Fruit fly (Drosophila melanogaster): ENCODE measurements around the gene RpS19b.

Gene RpS19b

dm6 chr3R:23933430-23933683 is at the start of gene RpS19b:
Gene RpS19b, minus strand, starts transcription at chr3R:23933530.
- no peak for TF ChIP-seq sr (GFP tag; IDR thresholded peaks at IDR 0.05)
- no peak for TF ChIP-seq gcm2 (GFP tag; optimal IDR thresholded peaks at IDR 0.05)
- no peak for TF ChIP-seq E2f1 (GFP tag; IDR thresholded peaks at IDR 0.05)
- no peak for TF ChIP-seq Awh (GFP tag; IDR thresholded peaks at IDR 0.05)
- TF ChIP-seq CG11456 (GFP tag; IDR thresholded peaks at IDR 0.05), result no peak
- TF ChIP-seq CG17186 (GFP tag; optimal IDR thresholded peaks at IDR 0.05), result no peak
- TF ChIP-seq ap (GFP tag; IDR thresholded peaks at IDR 0.05), result no peak
- no peak for TF ChIP-seq tna (GFP tag; IDR thresholded peaks at IDR 0.05; ENCODE audit: partially characterized antibody)
- no peak for TF ChIP-seq Kr (GFP tag; optimal IDR thresholded peaks at IDR 0.05)
- TF ChIP-seq sna (GFP tag; IDR thresholded peaks at IDR 0.05; ENCODE audit: partially characterized antibody), result no peak
- no peak for TF ChIP-seq usp (GFP tag; optimal IDR thresholded peaks at IDR 0.05)
- TF ChIP-seq z (GFP tag; IDR thresholded peaks at IDR 0.05), result no peak
- no peak for TF ChIP-seq Asciz (GFP tag; optimal IDR thresholded peaks at IDR 0.05)
- no peak for TF ChIP-seq BEAF-32 (GFP tag; optimal IDR thresholded peaks at IDR 0.05)

DNA sequence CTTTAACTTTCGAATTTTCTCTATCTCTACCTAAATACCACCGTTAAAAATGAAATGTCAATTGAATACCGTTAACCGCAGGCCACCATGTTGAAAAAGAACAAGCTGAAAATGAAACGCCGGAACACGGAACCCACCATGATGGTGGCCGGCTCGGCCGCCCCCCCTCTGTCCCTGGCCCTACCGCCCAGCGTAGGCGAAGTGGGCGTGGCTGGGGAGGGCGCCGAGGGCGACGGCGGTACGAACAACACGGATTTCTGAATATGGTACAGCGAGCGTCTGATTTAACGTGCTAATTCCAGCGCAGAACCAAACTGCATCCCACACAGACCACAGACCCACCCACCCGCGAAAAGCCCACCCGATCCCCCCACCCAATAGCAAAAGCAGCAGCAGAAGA is 48.3 kb upstream of the RpS19b start:
- TF ChIP-seq Hr39 (optimal IDR thresholded peaks at IDR 0.05) (peak; percentile 42), hb (GFP tag; IDR thresholded peaks at IDR 0.05; ENCODE audit: partially characterized antibody) (peak; percentile 21; the same call in 1 of the 3 replicates), grn (GFP tag; optimal IDR thresholded peaks at IDR 0.05) (no peak), CG12942 (GFP tag; optimal IDR thresholded peaks at IDR 0.05) (no peak), CG6791 (GFP tag; IDR thresholded peaks at IDR 0.05; ENCODE audit: partially characterized antibody) (0 out of 3 replicates have a peak, but pooled peaks have one; percentile 7)

- TF ChIP-seq CG10147 (GFP tag; optimal IDR thresholded peaks at IDR 0.05) (no peak), CG6791 (GFP tag; IDR thresholded peaks at IDR 0.05; ENCODE audit: partially characterized antibody) (no peak), H2.0 (GFP tag; IDR thresholded peaks at IDR 0.05) (no peak), slbo (GFP tag; IDR thresholded peaks at IDR 0.05) (no peak), CG16815 (GFP tag; optimal IDR thresholded peaks at IDR 0.05) (no peak), CG11456 (GFP tag; IDR thresholded peaks at IDR 0.05) (peak; percentile 62; the same call in 1 of the 3 replicates), Doc2 (GFP tag; IDR thresholded peaks at IDR 0.05) (0 out of 2 replicates have a peak, but pooled peaks have one; percentile 20), Antp (GFP tag; optimal IDR thresholded peaks at IDR 0.05) (no peak), mam (GFP tag; optimal IDR thresholded peaks at IDR 0.05) (no peak), Med (GFP tag) (peak; percentile 56), CG10321 (GFP tag; IDR thresholded peaks at IDR 0.05) (peak; percentile 56), CG3281 (GFP tag; optimal IDR thresholded peaks at IDR 0.05) (no peak), ash1 (GFP tag; optimal IDR thresholded peaks at IDR 0.05) (no peak), CG10431 (GFP tag; optimal IDR thresholded peaks at IDR 0.05) (no peak), maf-S (GFP tag; optimal IDR thresholded peaks at IDR 0.05) (no peak), org-1 (GFP tag; optimal IDR thresholded peaks at IDR 0.05) (no peak), gce (GFP tag; IDR thresholded peaks at IDR 0.05) (no peak), crol (GFP tag; IDR thresholded peaks at IDR 0.05) (peak; percentile 68), CG3995 (GFP tag; optimal IDR thresholded peaks at IDR 0.05) (no peak), jigr1 (GFP tag; IDR thresholded peaks at IDR 0.05) (no peak)
Measured at dm6 chr3R:23971764-23972163, 38.4 kb upstream of the RpS19b start.

DNA sequence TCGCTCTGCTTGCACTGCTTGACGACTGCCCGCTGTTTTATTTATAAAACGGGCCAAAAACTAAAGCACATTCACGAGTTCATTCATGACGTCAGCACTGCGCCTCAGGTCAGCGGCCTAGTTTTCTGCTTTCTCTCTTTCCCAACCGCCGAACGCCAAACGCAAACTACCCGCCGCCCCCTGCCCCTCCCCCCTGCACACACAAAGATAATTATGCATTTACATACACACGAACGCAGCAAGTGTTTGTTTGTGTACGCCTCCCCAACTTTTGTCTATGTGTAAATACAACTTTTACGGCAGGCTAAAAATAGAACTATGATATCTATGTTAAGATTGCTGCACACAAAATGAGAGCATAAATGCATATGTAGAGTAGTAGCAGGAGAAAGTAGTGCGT is 37.9 kb upstream of the RpS19b start:
- no peak for TF ChIP-seq dati (GFP tag; IDR thresholded peaks at IDR 0.05)
- peak; percentile 34 for TF ChIP-seq Blimp-1 (GFP tag; optimal IDR thresholded peaks at IDR 0.05)
- TF ChIP-seq MTF-1 (GFP tag; optimal IDR thresholded peaks at IDR 0.05; ENCODE audit: borderline replicate concordance), result peak; percentile 11
- TF ChIP-seq fd64A (GFP tag; optimal IDR thresholded peaks at IDR 0.05), result peak; percentile 11
- TF ChIP-seq crol (GFP tag; IDR thresholded peaks at IDR 0.05), result peak; percentile 81
- peak; percentile 60 for TF ChIP-seq cg (GFP tag; optimal IDR thresholded peaks at IDR 0.05)
- peak; percentile 89 for TF ChIP-seq CG31365 (tag; optimal IDR thresholded peaks at IDR 0.05)
- no peak for TF ChIP-seq Antp (GFP tag; optimal IDR thresholded peaks at IDR 0.05)
- peak; percentile 51; the same call in 1 of the 3 replicates for TF ChIP-seq ci (GFP tag; IDR thresholded peaks at IDR 0.05)
- peak; percentile 33; the same call in 1 of the 2 replicates for TF ChIP-seq vvl (GFP tag; IDR thresholded peaks at IDR 0.05)
- peak in 1 of 2 experiments; percentile 43 for TF ChIP-seq Hr78 (GFP tag; optimal IDR thresholded peaks at IDR 0.05)
- no peak for TF ChIP-seq grn (GFP tag; optimal IDR thresholded peaks at IDR 0.05)
- TF ChIP-seq CG7372 (GFP tag; IDR thresholded peaks at IDR 0.05), result no peak
- no peak for TF ChIP-seq gem (tag; optimal IDR thresholded peaks at IDR 0.05)
- TF ChIP-seq ATbp (GFP tag; optimal IDR thresholded peaks at IDR 0.05), result peak; percentile 31
